Worm (Caenorhabditis elegans): ENCODE results near the gene T05A1.5.
A peak's percentile ranks its signal among the peaks of the same experiment; 100 is the strongest.

The T05A1.5 gene

DNA sequence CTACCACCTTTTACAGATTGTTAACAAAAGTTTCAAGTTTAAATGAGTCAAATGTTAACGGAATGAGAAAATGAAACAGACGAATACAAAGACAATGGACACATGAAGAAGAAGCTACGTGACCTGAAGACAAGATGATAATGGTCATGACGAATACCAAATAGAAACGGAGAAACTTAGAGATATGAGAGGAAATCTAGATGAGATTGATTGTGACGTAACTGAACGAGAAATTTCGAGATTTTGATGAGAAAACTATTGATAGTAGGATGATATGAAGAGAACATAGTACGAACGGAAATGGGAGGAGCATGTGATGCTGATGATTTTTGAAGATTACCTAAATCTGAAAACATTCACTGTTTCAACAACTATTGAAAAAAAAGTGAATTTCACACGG, 11.0 kb upstream of the T05A1.5 start:
- no peak for TF ChIP-seq ces-1 (GFP tag; optimal IDR thresholded peaks at IDR 0.05)
- peak; percentile 63 for TF ChIP-seq hlh-30 (tag; optimal IDR thresholded peaks at IDR 0.05; ENCODE audit: insufficient read depth)
- TF ChIP-seq mdl-1 (tag; optimal IDR thresholded peaks at IDR 0.05), result peak in 1 of 2 experiments; percentile 19
- TF ChIP-seq hlh-11 (tag; optimal IDR thresholded peaks at IDR 0.05), result peak; percentile 37
- peak; percentile 63 for TF ChIP-seq nhr-28 (tag; optimal IDR thresholded peaks at IDR 0.05)
- peak; percentile 22 for TF ChIP-seq dve-1 (tag; optimal IDR thresholded peaks at IDR 0.05; ENCODE audit: insufficient read depth)
- TF ChIP-seq dpl-1 (GFP tag; optimal IDR thresholded peaks at IDR 0.05), result no peak
- TF ChIP-seq dmd-6 (GFP tag; IDR thresholded peaks at IDR 0.05), result peak; percentile 21; the same call in 1 of the 2 replicates
- no peak for TF ChIP-seq Y105C5A.15 (GFP tag; IDR thresholded peaks at IDR 0.05)
- peak; percentile 88 for TF ChIP-seq aha-1 (tag)
- TF ChIP-seq ceh-82 (tag; optimal IDR thresholded peaks at IDR 0.05), result no peak

DNA sequence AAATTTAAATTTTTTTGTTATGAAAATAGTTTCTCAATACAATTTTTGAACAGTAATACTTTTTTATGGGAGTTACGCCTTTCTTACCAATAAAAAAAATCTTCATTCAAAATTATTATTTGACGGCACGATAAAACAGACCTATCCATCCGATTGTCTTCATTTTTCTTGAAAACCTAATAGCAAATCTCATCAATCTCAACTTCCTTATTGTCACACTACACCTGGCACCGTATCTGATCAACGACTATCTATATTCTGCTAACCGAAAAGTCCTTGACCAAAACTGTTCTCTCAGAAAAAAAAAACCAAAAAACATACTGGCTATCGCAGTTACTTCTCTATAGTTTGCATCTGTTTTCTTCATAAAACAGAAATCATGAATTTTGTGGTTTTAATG, 10.0 kb upstream of the T05A1.5 start:
- no peak for TF ChIP-seq ces-1 (GFP tag; optimal IDR thresholded peaks at IDR 0.05)
- TF ChIP-seq aha-1 (tag), result peak; percentile 89
- peak in 1 of 2 experiments; percentile 97 for TF ChIP-seq unc-62 (GFP tag; optimal IDR thresholded peaks at IDR 0.05 in 1 of 2)
- TF ChIP-seq unc-62 (tag; optimal IDR thresholded peaks at IDR 0.05), result no peak

ce11 chrIV:9537500-9537899, 8.6 kb upstream of the T05A1.5 start:
- TF ChIP-seq php-3 (GFP tag; IDR thresholded peaks at IDR 0.05), result peak; percentile 60
- TF ChIP-seq pqm-1 (tag; optimal IDR thresholded peaks at IDR 0.05), result peak; percentile 77
- TF ChIP-seq ceh-32 (tag; optimal IDR thresholded peaks at IDR 0.05; ENCODE audit: poor library complexity), result no peak
- TF ChIP-seq lir-3 (tag; optimal IDR thresholded peaks at IDR 0.05), result no peak
- no peak for TF ChIP-seq daf-16 (GFP tag; optimal IDR thresholded peaks at IDR 0.05)
- peak; percentile 28 for TF ChIP-seq daf-16 (tag; optimal IDR thresholded peaks at IDR 0.05)
- TF ChIP-seq ceh-82 (tag; optimal IDR thresholded peaks at IDR 0.05), result no peak
- TF ChIP-seq daf-19 (GFP tag; conservative IDR thresholded peaks at IDR 0.05), result no peak
- no peak for TF ChIP-seq F10B5.3 (tag; optimal IDR thresholded peaks at IDR 0.05)
- no peak for TF ChIP-seq unc-62 (GFP tag; optimal IDR thresholded peaks at IDR 0.05 in 1 of 2)
- TF ChIP-seq unc-62 (tag; optimal IDR thresholded peaks at IDR 0.05), result no peak
- TF ChIP-seq nhr-237 (tag; optimal IDR thresholded peaks at IDR 0.05), result no peak
- TF ChIP-seq ztf-11 (tag; optimal IDR thresholded peaks at IDR 0.05), result no peak
- peak; percentile 76 for TF ChIP-seq dmd-6 (GFP tag; IDR thresholded peaks at IDR 0.05)
- no peak for TF ChIP-seq lin-15B (tag; optimal IDR thresholded peaks at IDR 0.05)
- TF ChIP-seq hif-1 (tag; optimal IDR thresholded peaks at IDR 0.05), result no peak
- peak; percentile 68; the same call in 1 of the 2 replicates for TF ChIP-seq tra-1 (GFP tag; IDR thresholded peaks at IDR 0.05)
- TF ChIP-seq ceh-44 (GFP tag; IDR thresholded peaks at IDR 0.05), result no peak
- TF ChIP-seq madf-9 (GFP tag; conservative IDR thresholded peaks at IDR 0.05), result no peak
- peak; percentile 44 for TF ChIP-seq dve-1 (tag; optimal IDR thresholded peaks at IDR 0.05; ENCODE audit: insufficient read depth)
- no peak for TF ChIP-seq dmd-9 (GFP tag; IDR thresholded peaks at IDR 0.05)
- no peak for TF ChIP-seq mes-2 (tag; optimal IDR thresholded peaks at IDR 0.05; ENCODE audit: poor library complexity, severe bottlenecking)
- peak; percentile 25 for TF ChIP-seq nhr-28 (tag; optimal IDR thresholded peaks at IDR 0.05)
- no peak for TF ChIP-seq cey-2 (tag; optimal IDR thresholded peaks at IDR 0.05; ENCODE audit: borderline replicate concordance, insufficient read depth)
- no peak for TF ChIP-seq sdz-12 (GFP tag; optimal IDR thresholded peaks at IDR 0.05)
- no peak for TF ChIP-seq nhr-25 (tag; optimal IDR thresholded peaks at IDR 0.05; ENCODE audit: borderline replicate concordance, insufficient read depth)
- no peak for TF ChIP-seq ZK546.5 (tag; optimal IDR thresholded peaks at IDR 0.05)
- TF ChIP-seq T20F7.1 (GFP tag; optimal IDR thresholded peaks at IDR 0.05), result peak; percentile 21

DNA sequence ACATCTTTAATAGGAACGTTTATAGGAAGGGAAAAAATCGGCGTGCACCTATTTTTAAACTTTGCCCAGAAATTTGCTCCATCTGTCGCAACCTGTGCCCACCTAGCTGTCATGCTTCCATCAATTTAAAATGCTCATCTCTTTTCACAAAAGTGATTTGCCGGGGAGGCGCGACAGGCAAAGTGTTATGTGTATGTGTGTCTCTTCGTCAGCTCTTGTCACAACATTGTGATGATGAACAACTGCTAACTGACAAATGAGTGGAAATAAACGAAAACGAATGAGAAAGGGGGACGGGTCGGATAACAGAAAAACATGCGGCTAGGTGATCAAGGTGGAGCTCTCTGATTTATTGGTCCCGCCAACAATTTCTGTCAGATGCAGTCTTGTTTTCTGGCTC, 7.9 kb upstream of the T05A1.5 start:
- peak; percentile 67; the same call in 1 of the 2 replicates for TF ChIP-seq ceh-20 (GFP tag; IDR thresholded peaks at IDR 0.05)
- TF ChIP-seq nhr-10 (tag; optimal IDR thresholded peaks at IDR 0.05), result no peak
- TF ChIP-seq lin-13 (GFP tag; optimal IDR thresholded peaks at IDR 0.05), result no peak
- TF ChIP-seq nhr-6 (tag; optimal IDR thresholded peaks at IDR 0.05), result no peak
- TF ChIP-seq madf-9 (GFP tag; conservative IDR thresholded peaks at IDR 0.05), result no peak
- TF ChIP-seq F49E8.2 (tag; optimal IDR thresholded peaks at IDR 0.05; ENCODE audit: borderline replicate concordance), result no peak
- TF ChIP-seq R02D3.7 (tag; optimal IDR thresholded peaks at IDR 0.05), result no peak
- TF ChIP-seq saeg-2 (GFP tag; IDR thresholded peaks at IDR 0.05), result no peak
- TF ChIP-seq duxl-1 (tag; optimal IDR thresholded peaks at IDR 0.05; ENCODE audit: poor library complexity), result no peak
- TF ChIP-seq nhr-111 (GFP tag; optimal IDR thresholded peaks at IDR 0.05), result no peak
- TF ChIP-seq F44E2.7 (GFP tag; IDR thresholded peaks at IDR 0.05), result no peak
- TF ChIP-seq lin-1 (GFP tag; IDR thresholded peaks at IDR 0.05), result no peak
- TF ChIP-seq aha-1 (tag), result no peak
- no peak for TF ChIP-seq zip-2 (tag; optimal IDR thresholded peaks at IDR 0.05)
- TF ChIP-seq ces-1 (GFP tag; optimal IDR thresholded peaks at IDR 0.05), result no peak
